Fruit fly (Drosophila melanogaster): ENCODE data around the gene Syx7.

Syx7 gene

DNA sequence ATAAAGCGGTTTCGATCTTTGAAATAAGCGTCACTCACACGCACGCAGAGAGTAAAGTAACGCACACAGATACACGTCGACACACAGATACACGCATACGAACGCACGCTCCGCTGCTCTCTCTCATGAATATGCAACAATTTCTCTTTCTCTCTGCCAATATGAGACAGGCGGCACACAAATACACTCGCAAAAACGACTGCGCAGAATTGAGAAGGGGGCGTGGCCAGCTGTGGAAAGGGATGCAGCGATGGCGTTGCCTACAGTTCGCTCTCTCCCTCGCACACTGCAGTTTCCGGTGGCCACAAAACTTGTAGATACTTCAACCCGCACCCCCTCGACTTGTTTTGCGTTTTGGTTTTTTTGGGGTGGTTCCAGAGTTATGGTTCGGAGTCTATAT, 34.0 kb downstream of the Syx7 start (continued):
- TF ChIP-seq shn (GFP tag; optimal IDR thresholded peaks at IDR 0.05) (no peak), CrebB (tag; optimal IDR thresholded peaks at IDR 0.05) (no peak), Drgx (GFP tag; IDR thresholded peaks at IDR 0.05) (peak; percentile 43; the same call in 1 of the 2 replicates), ind (GFP tag; optimal IDR thresholded peaks at IDR 0.05) (no peak), Adf1 (GFP tag; IDR thresholded peaks at IDR 0.05) (peak; percentile 81), Oli (tag; optimal IDR thresholded peaks at IDR 0.05) (no peak), Xbp1 (GFP tag; optimal IDR thresholded peaks at IDR 0.05) (peak; percentile 33), CG17912 (GFP tag; optimal IDR thresholded peaks at IDR 0.05) (peak; percentile 26), CG10959 (GFP tag; IDR thresholded peaks at IDR 0.05) (no peak), ssp (GFP tag; IDR thresholded peaks at IDR 0.05) (no peak), chinmo (GFP tag; IDR thresholded peaks at IDR 0.05; ENCODE audit: partially characterized antibody) (peak; percentile 83; the same call in 2 of the 4 replicates), unc-4 (GFP tag; IDR thresholded peaks at IDR 0.05; ENCODE audit: partially characterized antibody) (no peak), Jarid2 (GFP tag; optimal IDR thresholded peaks at IDR 0.05) (peak; percentile 79), nerfin-2 (GFP tag; IDR thresholded peaks at IDR 0.05; ENCODE audit: partially characterized antibody) (no peak), CG2199 (GFP tag; IDR thresholded peaks at IDR 0.05) (peak; percentile 46; the same call in 1 of the 3 replicates), CG13775 (GFP tag; optimal IDR thresholded peaks at IDR 0.05) (peak; percentile 13), bab2 (GFP tag; optimal IDR thresholded peaks at IDR 0.05) (no peak), ato (GFP tag; IDR thresholded peaks at IDR 0.05; ENCODE audit: partially characterized antibody) (no peak), Neu2 (GFP tag; optimal IDR thresholded peaks at IDR 0.05; ENCODE audit: borderline replicate concordance) (peak; percentile 50), CG30403 (GFP tag; optimal IDR thresholded peaks at IDR 0.05) (no peak), eyg (GFP tag; optimal IDR thresholded peaks at IDR 0.05) (no peak), CG15269 (tag; optimal IDR thresholded peaks at IDR 0.05) (no peak), CG12104 (GFP tag; optimal IDR thresholded peaks at IDR 0.05) (no peak), Fer1 (GFP tag; optimal IDR thresholded peaks at IDR 0.05) (no peak), CG34376 (GFP tag; optimal IDR thresholded peaks at IDR 0.05) (no peak), CG2889 (GFP tag; IDR thresholded peaks at IDR 0.05) (no peak), knrl (GFP tag; IDR thresholded peaks at IDR 0.05; ENCODE audit: partially characterized antibody) (no peak), Lhr (GFP tag; optimal IDR thresholded peaks at IDR 0.05) (no peak), dm (GFP tag; optimal IDR thresholded peaks at IDR 0.05) (no peak), HLHmδ (GFP tag; optimal IDR thresholded peaks at IDR 0.05) (peak; percentile 76), tup (GFP tag; optimal IDR thresholded peaks at IDR 0.05) (no peak), Hmx (GFP tag; optimal IDR thresholded peaks at IDR 0.05) (no peak), Rx (GFP tag; IDR thresholded peaks at IDR 0.05) (no peak), CG8281 (tag; optimal IDR thresholded peaks at IDR 0.05) (no peak), Optix (GFP tag; IDR thresholded peaks at IDR 0.05) (peak; percentile 31; the same call in 1 of the 3 replicates), Asciz (GFP tag; optimal IDR thresholded peaks at IDR 0.05) (peak; percentile 63), H2.0 (GFP tag; IDR thresholded peaks at IDR 0.05) (peak; percentile 41), CG7357 (GFP tag; IDR thresholded peaks at IDR 0.05) (no peak), usp (GFP tag; optimal IDR thresholded peaks at IDR 0.05) (no peak), CG9215 (GFP tag; IDR thresholded peaks at IDR 0.05) (no peak), CG4617 (GFP tag; optimal IDR thresholded peaks at IDR 0.05; ENCODE audit: borderline replicate concordance) (no peak), Hr39 (optimal IDR thresholded peaks at IDR 0.05) (no peak), vvl (GFP tag; IDR thresholded peaks at IDR 0.05) (peak; percentile 96), Atf-2 (GFP tag; optimal IDR thresholded peaks at IDR 0.05) (no peak), CG2712 (tag; optimal IDR thresholded peaks at IDR 0.05) (peak; percentile 4), ab (GFP tag; optimal IDR thresholded peaks at IDR 0.05) (no peak), CG15601 (tag; optimal IDR thresholded peaks at IDR 0.05) (no peak), CG14860 (GFP tag; IDR thresholded peaks at IDR 0.05; ENCODE audit: partially characterized antibody) (no peak), Myb (GFP tag; optimal IDR thresholded peaks at IDR 0.05) (no peak), h (optimal IDR thresholded peaks at IDR 0.05) (no peak), CG10979 (tag; optimal IDR thresholded peaks at IDR 0.05) (peak; percentile 49), Nf-YB (GFP tag; optimal IDR thresholded peaks at IDR 0.05) (peak; percentile 97)
